Worm (Caenorhabditis elegans): ENCODE data around the gene F21D9.3.

ce11 chrV:19259403-19259802, 1.9 kb upstream of the F21D9.3 start:
- TF ChIP-seq snpc-4 (tag; optimal IDR thresholded peaks at IDR 0.05) (no peak), mab-5 (tag; optimal IDR thresholded peaks at IDR 0.05) (no peak), nhr-76 (tag; optimal IDR thresholded peaks at IDR 0.05) (no peak), unc-39 (tag; optimal IDR thresholded peaks at IDR 0.05) (no peak), hlh-1 (tag; optimal IDR thresholded peaks at IDR 0.05) (no peak), mep-1 (tag; optimal IDR thresholded peaks at IDR 0.05) (no peak), elt-3 (tag; optimal IDR thresholded peaks at IDR 0.05) (no peak), flh-1 (GFP tag; optimal IDR thresholded peaks at IDR 0.05) (no peak), drap-1 (GFP tag; optimal IDR thresholded peaks at IDR 0.05) (no peak), nhr-12 (tag; optimal IDR thresholded peaks at IDR 0.05) (no peak), nhr-28 (tag; optimal IDR thresholded peaks at IDR 0.05) (no peak), lin-13 (tag; optimal IDR thresholded peaks at IDR 0.05) (no peak)
